Worm (Caenorhabditis elegans): ENCODE data around the gene C34F11.5.
"Not testable (repeated sequence)": the region's sequence is repeated elsewhere in the genome, so short reads cannot be mapped to it uniquely, and the experiment has no call there.

Gene C34F11.5

ce11 chrII:5195504-5195903 lies at the start of gene C34F11.5:
TSS of gene C34F11.5 (plus strand) at chrII:5195804.
- TF ChIP-seq hmg-4 (GFP tag; optimal IDR thresholded peaks at IDR 0.05) (no peak), tbx-37 (GFP tag; conservative IDR thresholded peaks at IDR 0.05) (no peak), aly-1 (tag; optimal IDR thresholded peaks at IDR 0.05) (no peak), F13C5.2 (tag; optimal IDR thresholded peaks at IDR 0.05) (no peak), ceh-13 (GFP tag; optimal IDR thresholded peaks at IDR 0.05) (no peak), pes-1 (GFP tag; IDR thresholded peaks at IDR 0.05) (no peak), tra-4 (tag; optimal IDR thresholded peaks at IDR 0.05) (no peak), tbx-11 (GFP tag; IDR thresholded peaks at IDR 0.05) (no peak), hnd-1 (tag; optimal IDR thresholded peaks at IDR 0.05) (no peak), sea-1 (GFP tag; conservative IDR thresholded peaks at IDR 0.05) (no peak), ets-7 (tag; optimal IDR thresholded peaks at IDR 0.05) (no peak), ceh-36 (tag; optimal IDR thresholded peaks at IDR 0.05) (no peak), ama-1 (optimal IDR thresholded peaks at IDR 0.05) (no peak)

- TF ChIP-seq aly-1 (tag; optimal IDR thresholded peaks at IDR 0.05) = no peak
- no peak for TF ChIP-seq sea-1 (GFP tag; conservative IDR thresholded peaks at IDR 0.05)
- no peak for TF ChIP-seq tbx-37 (GFP tag; conservative IDR thresholded peaks at IDR 0.05)
- no peak for TF ChIP-seq F13C5.2 (tag; optimal IDR thresholded peaks at IDR 0.05)
- no peak for TF ChIP-seq tra-4 (tag; optimal IDR thresholded peaks at IDR 0.05)
Measured at ce11 chrII:5148349-5148748, 47.3 kb upstream of the C34F11.5 start, which contains the start of gene F58A6.5. TSS of gene F58A6.5 (minus strand) at chrII:5148449.

- TF ChIP-seq scrt-1 (GFP tag; IDR thresholded peaks at IDR 0.05) = no peak
- no peak for TF ChIP-seq sea-1 (GFP tag; conservative IDR thresholded peaks at IDR 0.05)
- no peak for TF ChIP-seq ama-1 (optimal IDR thresholded peaks at IDR 0.05)
- TF ChIP-seq F13C5.2 (tag; optimal IDR thresholded peaks at IDR 0.05) = no peak
- no peak for TF ChIP-seq hmg-4 (GFP tag; optimal IDR thresholded peaks at IDR 0.05)
- TF ChIP-seq tra-4 (tag; optimal IDR thresholded peaks at IDR 0.05) = no peak
- TF ChIP-seq tbx-11 (GFP tag; IDR thresholded peaks at IDR 0.05) = no peak
- no peak for TF ChIP-seq ets-7 (tag; optimal IDR thresholded peaks at IDR 0.05)
- TF ChIP-seq B0310.2 (tag; optimal IDR thresholded peaks at IDR 0.05) = no peak
- TF ChIP-seq tbx-37 (GFP tag; conservative IDR thresholded peaks at IDR 0.05) = no peak
- TF ChIP-seq hmbx-1 (tag; optimal IDR thresholded peaks at IDR 0.05) = no peak
- no peak for TF ChIP-seq ceh-36 (tag; optimal IDR thresholded peaks at IDR 0.05)
- TF ChIP-seq aly-1 (tag; optimal IDR thresholded peaks at IDR 0.05) = no peak
- no peak for TF ChIP-seq flt-1 (GFP tag; IDR thresholded peaks at IDR 0.05)
- TF ChIP-seq hnd-1 (tag; optimal IDR thresholded peaks at IDR 0.05) = no peak
Measured at ce11 chrII:5150829-5151228, 44.8 kb upstream of the C34F11.5 start, which contains the start of gene srb-16. TSS of gene srb-16 (minus strand) at chrII:5150929.

ce11 chrII:5154540-5154939 lies 41.1 kb upstream of the C34F11.5 start, which contains the start of gene srb-12:
TSS of gene srb-12 (minus strand) at chrII:5154640.
- TF ChIP-seq hnd-1 (tag; optimal IDR thresholded peaks at IDR 0.05) = no peak

ce11 chrII:5156983-5157382 lies 38.6 kb upstream of the C34F11.5 start, which contains the start of gene msp-45:
TSS of gene msp-45 (minus strand) at chrII:5157083.
- TF ChIP-seq ama-1 (optimal IDR thresholded peaks at IDR 0.05) (no peak), ceh-36 (tag; optimal IDR thresholded peaks at IDR 0.05) (no peak), hmg-4 (GFP tag; optimal IDR thresholded peaks at IDR 0.05) (no peak), flt-1 (GFP tag; IDR thresholded peaks at IDR 0.05) (no peak), tbx-37 (GFP tag; conservative IDR thresholded peaks at IDR 0.05) (no peak), hmbx-1 (tag; optimal IDR thresholded peaks at IDR 0.05) (no peak)

- TF ChIP-seq hmg-4 (GFP tag; optimal IDR thresholded peaks at IDR 0.05) (no peak), pes-1 (GFP tag; IDR thresholded peaks at IDR 0.05) (no peak), scrt-1 (GFP tag; IDR thresholded peaks at IDR 0.05) (no peak), tbx-37 (GFP tag; conservative IDR thresholded peaks at IDR 0.05) (no peak), ama-1 (optimal IDR thresholded peaks at IDR 0.05) (no peak), hnd-1 (tag; optimal IDR thresholded peaks at IDR 0.05) (no peak), flt-1 (GFP tag; IDR thresholded peaks at IDR 0.05) (no peak), tbx-11 (GFP tag; IDR thresholded peaks at IDR 0.05) (no peak), ets-7 (tag; optimal IDR thresholded peaks at IDR 0.05) (no peak), aly-1 (tag; optimal IDR thresholded peaks at IDR 0.05) (no peak), tra-4 (tag; optimal IDR thresholded peaks at IDR 0.05) (no peak), B0310.2 (tag; optimal IDR thresholded peaks at IDR 0.05) (no peak), F13C5.2 (tag; optimal IDR thresholded peaks at IDR 0.05) (no peak), ceh-36 (tag; optimal IDR thresholded peaks at IDR 0.05) (no peak), hmbx-1 (tag; optimal IDR thresholded peaks at IDR 0.05) (no peak), ceh-13 (GFP tag; optimal IDR thresholded peaks at IDR 0.05) (no peak), sea-1 (GFP tag; conservative IDR thresholded peaks at IDR 0.05) (no peak)
Measured at ce11 chrII:5157525-5157924, 38.1 kb upstream of the C34F11.5 start, which contains the start of gene srb-13. TSS of gene srb-13 (minus strand) at chrII:5157625.

- TF ChIP-seq ceh-36, hmbx-1, F13C5.2 (tag; optimal IDR thresholded peaks at IDR 0.05): not testable (repeated sequence)
Measured at ce11 chrII:5158774-5159173, 36.8 kb upstream of the C34F11.5 start, which contains the start of gene F58A6.9. TSS of gene F58A6.9 (minus strand) at chrII:5158874.

- TF ChIP-seq scrt-1 (GFP tag; IDR thresholded peaks at IDR 0.05) (no peak), B0310.2 (tag; optimal IDR thresholded peaks at IDR 0.05) (no peak)
Measured at ce11 chrII:5161102-5161501, 34.5 kb upstream of the C34F11.5 start, which contains the start of gene C27D6.11. TSS of gene C27D6.11 (minus strand) at chrII:5161202.

- no peak for TF ChIP-seq aly-1 (tag; optimal IDR thresholded peaks at IDR 0.05)
- no peak for TF ChIP-seq sea-1 (GFP tag; conservative IDR thresholded peaks at IDR 0.05)
- TF ChIP-seq B0310.2 (tag; optimal IDR thresholded peaks at IDR 0.05) = no peak
- no peak for TF ChIP-seq tbx-37 (GFP tag; conservative IDR thresholded peaks at IDR 0.05)
- no peak for TF ChIP-seq tbx-11 (GFP tag; IDR thresholded peaks at IDR 0.05)
- TF ChIP-seq hmbx-1 (tag; optimal IDR thresholded peaks at IDR 0.05) = no peak
- TF ChIP-seq pes-1 (GFP tag; IDR thresholded peaks at IDR 0.05) = no peak
- TF ChIP-seq hmg-4 (GFP tag; optimal IDR thresholded peaks at IDR 0.05) = no peak
- TF ChIP-seq ceh-13 (GFP tag; optimal IDR thresholded peaks at IDR 0.05) = no peak
- no peak for TF ChIP-seq ama-1 (optimal IDR thresholded peaks at IDR 0.05)
- TF ChIP-seq scrt-1 (GFP tag; IDR thresholded peaks at IDR 0.05) = no peak
- no peak for TF ChIP-seq F13C5.2 (tag; optimal IDR thresholded peaks at IDR 0.05)
- no peak for TF ChIP-seq tra-4 (tag; optimal IDR thresholded peaks at IDR 0.05)
- no peak for TF ChIP-seq hnd-1 (tag; optimal IDR thresholded peaks at IDR 0.05)
- no peak for TF ChIP-seq ceh-36 (tag; optimal IDR thresholded peaks at IDR 0.05)
- no peak for TF ChIP-seq flt-1 (GFP tag; IDR thresholded peaks at IDR 0.05)
- no peak for TF ChIP-seq ets-7 (tag; optimal IDR thresholded peaks at IDR 0.05)
Measured at ce11 chrII:5163283-5163682, 32.3 kb upstream of the C34F11.5 start, which contains the start of gene srb-5. TSS of gene srb-5 (minus strand) at chrII:5163383.
